Worm (Caenorhabditis elegans) whole organism, L2 larva: ENCODE results near the gene str-139.

Experiments used
- ZK546.5 ChIP-seq: sonication (generic microtip); optimal IDR thresholded peaks from 2 replicates; lab custom pipeline; 2017; ENCODE audit warnings: missing biosample characterization, missing genetic modification characterization
- alr-1 ChIP-seq: fragments of 150-350 bp; optimal IDR thresholded peaks from 2 replicates; lab custom pipeline; 2014; ENCODE audit warnings: missing biosample characterization, missing genetic modification characterization
- aly-2 ChIP-seq: fragments of 150-350 bp; optimal IDR thresholded peaks from 2 replicates; lab custom pipeline; 2014; ENCODE audit warnings: missing biosample characterization, missing genetic modification characterization
- ama-1 ChIP-seq: fragments of 150-350 bp; optimal IDR thresholded peaks from 2 replicates; lab custom pipeline; 2018; ENCODE audit warnings: inconsistent platforms
- egl-27 ChIP-seq: sonication (generic microtip); optimal IDR thresholded peaks from 3 replicates; lab custom pipeline; 2017; ENCODE audit warnings: missing biosample characterization, missing genetic modification reagents, missing genetic modification characterization
- fos-1 ChIP-seq: fragments of 150-350 bp; optimal IDR thresholded peaks from 2 replicates; lab custom pipeline; 2014; ENCODE audit warnings: missing biosample characterization, missing genetic modification characterization
- lin-11 ChIP-seq: fragments of 150-350 bp; sonication (generic microtip); optimal IDR thresholded peaks from 2 replicates; lab custom pipeline; 2014; ENCODE audit warnings: missing biosample characterization, missing genetic modification characterization, inconsistent platforms, mixed read lengths
- lin-39 ChIP-seq: fragments of 150-350 bp; optimal IDR thresholded peaks from 2 replicates; lab custom pipeline; 2014; ENCODE audit warnings: missing biosample characterization, missing genetic modification reagents, missing genetic modification characterization
- nhr-237 ChIP-seq: fragments of 150-350 bp; optimal IDR thresholded peaks from 2 replicates; lab custom pipeline; 2014; ENCODE audit warnings: missing biosample characterization, missing genetic modification characterization
- skn-1 ChIP-seq: sonication (generic microtip); optimal IDR thresholded peaks from 2 replicates; lab custom pipeline; 2017; ENCODE audit warnings: missing biosample characterization, missing genetic modification characterization
- snpc-4 ChIP-seq: fragments of 150-350 bp; optimal IDR thresholded peaks from 2 replicates; lab custom pipeline; 2014; ENCODE audit warnings: missing biosample characterization, missing genetic modification characterization
- unc-39 ChIP-seq: fragments of 150-350 bp; optimal IDR thresholded peaks from 2 replicates; lab custom pipeline; 2014; ENCODE audit warnings: missing biosample characterization, missing genetic modification characterization
- unc-62 ChIP-seq: fragments of 150-350 bp; optimal IDR thresholded peaks from 2 replicates; lab custom pipeline; 2014; ENCODE audit warnings: missing biosample characterization, missing genetic modification reagents, missing genetic modification characterization
- zag-1 ChIP-seq: fragments of 150-350 bp; optimal IDR thresholded peaks from 2 replicates; lab custom pipeline; 2014; ENCODE audit warnings: missing biosample characterization, missing genetic modification characterization

- TF ChIP-seq skn-1 (tag; lab: Kevin White, UChicago) (no peak), nhr-237 (tag; lab: Kevin White, UChicago) (no peak), egl-27 (tag; lab: Kevin White, UChicago) (no peak), zag-1 (tag; lab: Kevin White, UChicago) (no peak), ama-1 (no peak), unc-62 (GFP tag; lab: Kevin White, UChicago) (no peak), aly-2 (tag; lab: Kevin White, UChicago) (no peak), alr-1 (no peak), lin-39 (no peak), snpc-4 (tag; lab: Kevin White, UChicago) (no peak), lin-11 (no peak), ZK546.5 (tag; lab: Kevin White, UChicago) (no peak), fos-1 (tag; lab: Kevin White, UChicago) (peak; percentile 11), unc-39 (tag; lab: Kevin White, UChicago) (no peak)
Observed at ce11 chrV:8026343-8026742, 35.6 kb downstream of the str-139 start, which contains the start of gene F43H9.4.
